Worm (Caenorhabditis elegans) whole organism, L2 larva: ENCODE results near the gene clc-32.

Experiments
- ama-1 ChIP-seq: fragments of 150-350 bp; optimal IDR thresholded peaks from 2 replicates; lab custom pipeline; 2018; ENCODE audit warnings: inconsistent platforms
- elt-1 ChIP-seq: fragments of 150-350 bp; optimal IDR thresholded peaks from 2 replicates; lab custom pipeline; 2014; ENCODE audit warnings: missing biosample characterization, missing genetic modification characterization
- mab-5 ChIP-seq: fragments of 150-350 bp; optimal IDR thresholded peaks from 2 replicates; lab custom pipeline; 2014; ENCODE audit warnings: missing biosample characterization, missing genetic modification characterization
- mdl-1 ChIP-seq, 2 experiments: fragments of 150-350 bp in 1 of 2; sonication (generic microtip) in 1 of 2; optimal IDR thresholded peaks; 2 replicates each; lab custom pipeline; 2017; ENCODE audit warnings: missing biosample characterization in 2 of 2, missing genetic modification characterization in 2 of 2
- nhr-11 ChIP-seq: fragments of 150-350 bp; optimal IDR thresholded peaks from 2 replicates; lab custom pipeline; 2014; ENCODE audit warnings: missing biosample characterization, missing genetic modification characterization
- nhr-129 ChIP-seq: fragments of 150-350 bp; optimal IDR thresholded peaks from 2 replicates; lab custom pipeline; 2014; ENCODE audit warnings: missing biosample characterization, missing genetic modification characterization
- nhr-21 ChIP-seq: fragments of 150-350 bp; optimal IDR thresholded peaks from 2 replicates; lab custom pipeline; 2014; ENCODE audit warnings: missing biosample characterization, missing genetic modification characterization
- nhr-25 ChIP-seq: fragments of 150-350 bp; sonication (generic microtip); optimal IDR thresholded peaks from 3 replicates; lab custom pipeline; 2014; ENCODE audit warnings: missing biosample characterization, missing genetic modification characterization
- nhr-77 ChIP-seq: fragments of 150-350 bp; optimal IDR thresholded peaks from 2 replicates; lab custom pipeline; 2014; ENCODE audit warnings: missing biosample characterization, missing genetic modification characterization
- sem-4 ChIP-seq: fragments of 150-350 bp; optimal IDR thresholded peaks from 2 replicates; lab custom pipeline; 2014; ENCODE audit warnings: missing biosample characterization, missing genetic modification reagents, missing genetic modification characterization
- skn-1 ChIP-seq: sonication (generic microtip); optimal IDR thresholded peaks from 2 replicates; lab custom pipeline; 2017; ENCODE audit warnings: missing biosample characterization, missing genetic modification characterization
- snpc-4 ChIP-seq: fragments of 150-350 bp; optimal IDR thresholded peaks from 2 replicates; lab custom pipeline; 2014; ENCODE audit warnings: missing biosample characterization, missing genetic modification characterization
- zag-1 ChIP-seq: fragments of 150-350 bp; optimal IDR thresholded peaks from 2 replicates; lab custom pipeline; 2014; ENCODE audit warnings: missing biosample characterization, missing genetic modification characterization

ce11 chrV:16131249-16131648 is 9.7 kb downstream of the clc-32 start, which contains the start of gene fbxa-142:
- no peak for TF ChIP-seq ama-1 (lab: Kevin White, UChicago)
- no peak for TF ChIP-seq nhr-25 (tag; lab: Kevin White, UChicago)
- no peak for TF ChIP-seq nhr-129 (tag; lab: Kevin White, UChicago)
- TF ChIP-seq skn-1 (tag; lab: Kevin White, UChicago) = no peak
- no peak for TF ChIP-seq mab-5 (tag; lab: Kevin White, UChicago)
- no peak for TF ChIP-seq nhr-21
- no peak for TF ChIP-seq zag-1 (tag; lab: Kevin White, UChicago)
- TF ChIP-seq nhr-11 (tag; lab: Kevin White, UChicago) = no peak
- TF ChIP-seq sem-4 = no peak
- no peak for TF ChIP-seq elt-1
- no peak for TF ChIP-seq snpc-4
- TF ChIP-seq mdl-1 (tag; optimal IDR thresholded peaks at IDR 0.05; lab: Kevin White, UChicago) = no peak
- TF ChIP-seq nhr-77 = no peak
